Worm (Caenorhabditis elegans): ENCODE measurements around the gene C05G5.1.
A peak's percentile ranks its signal among the peaks of the same experiment; 100 is the strongest.

Gene C05G5.1

ce11 chrX:14731828-14732331 lies 8.0 kb downstream of the C05G5.1 start, which contains the start of gene F33C8.4:
Gene F33C8.4 (plus strand): TSS chrX:14732281.
- TF ChIP-seq unc-130 (tag; optimal IDR thresholded peaks at IDR 0.05) (peak; percentile 29), nhr-20 (tag; optimal IDR thresholded peaks at IDR 0.05) (no peak), ceh-8 (GFP tag; optimal IDR thresholded peaks at IDR 0.05) (no peak), fkh-4 (tag; optimal IDR thresholded peaks at IDR 0.05; ENCODE audit: borderline replicate concordance) (peak; percentile 18), nhr-71 (tag; optimal IDR thresholded peaks at IDR 0.05) (peak; percentile 41), mdl-1 (tag; optimal IDR thresholded peaks at IDR 0.05) (peak in 1 of 2 experiments; percentile 8), unc-62 (GFP tag; optimal IDR thresholded peaks at IDR 0.05) (no peak), pax-3 (tag; optimal IDR thresholded peaks at IDR 0.05) (no peak), elt-2 (tag; optimal IDR thresholded peaks at IDR 0.05) (no peak), lin-39 (tag; optimal IDR thresholded peaks at IDR 0.05) (no peak), ztf-4 (tag; optimal IDR thresholded peaks at IDR 0.05) (no peak), snu-23 (GFP tag; optimal IDR thresholded peaks at IDR 0.05) (peak; percentile 7), sup-37 (GFP tag; optimal IDR thresholded peaks at IDR 0.05) (no peak), aha-1 (tag; optimal IDR thresholded peaks at IDR 0.05) (no peak), pag-3 (tag; optimal IDR thresholded peaks at IDR 0.05; ENCODE audit: borderline replicate concordance, insufficient read depth) (peak; percentile 43), lin-14 (GFP tag; optimal IDR thresholded peaks at IDR 0.05) (peak; percentile 70), rnt-1 (tag; optimal IDR thresholded peaks at IDR 0.05) (peak; percentile 38), dsc-1 (tag; optimal IDR thresholded peaks at IDR 0.05) (peak; percentile 83), irx-1 (tag; optimal IDR thresholded peaks at IDR 0.05) (no peak)

- no peak for TF ChIP-seq nhr-19 (GFP tag; conservative IDR thresholded peaks at IDR 0.05)
- TF ChIP-seq dsc-1 (tag; optimal IDR thresholded peaks at IDR 0.05) = peak; percentile 33
- no peak for TF ChIP-seq aha-1 (tag; optimal IDR thresholded peaks at IDR 0.05)
- peak; percentile 51 for TF ChIP-seq rnt-1 (tag; optimal IDR thresholded peaks at IDR 0.05)
- no peak for TF ChIP-seq fkh-8 (tag; optimal IDR thresholded peaks at IDR 0.05)
- TF ChIP-seq pag-3 (tag; optimal IDR thresholded peaks at IDR 0.05; ENCODE audit: borderline replicate concordance, insufficient read depth) = peak; percentile 75
- no peak for TF ChIP-seq grh-1 (GFP tag; IDR thresholded peaks at IDR 0.05)
- TF ChIP-seq sup-37 (GFP tag; optimal IDR thresholded peaks at IDR 0.05) = no peak
- no peak for TF ChIP-seq efl-1 (optimal IDR thresholded peaks at IDR 0.05)
- peak in 1 of 2 experiments; percentile 42 for TF ChIP-seq efl-1 (GFP tag; optimal IDR thresholded peaks at IDR 0.05 in 1 of 2)
- TF ChIP-seq lin-13 (GFP tag; optimal IDR thresholded peaks at IDR 0.05) = no peak
- TF ChIP-seq lin-14 (GFP tag; optimal IDR thresholded peaks at IDR 0.05) = peak; percentile 50
These were observed 10.6 kb downstream of the C05G5.1 start, which contains the start of gene tsp-8 for ce11 chrX:14729319-14729718. Gene tsp-8 (minus strand): TSS chrX:14729503.

- no peak for TF ChIP-seq ceh-8 (GFP tag; optimal IDR thresholded peaks at IDR 0.05)
- no peak for TF ChIP-seq egl-13 (tag; optimal IDR thresholded peaks at IDR 0.05)
- TF ChIP-seq unc-86 (tag; optimal IDR thresholded peaks at IDR 0.05) = no peak
- TF ChIP-seq ama-1 (optimal IDR thresholded peaks at IDR 0.05) = no peak
- TF ChIP-seq nhr-85 (tag) = no peak
- TF ChIP-seq nhr-90 (tag; optimal IDR thresholded peaks at IDR 0.05; ENCODE audit: poor library complexity) = no peak
- TF ChIP-seq ztf-11 (tag; optimal IDR thresholded peaks at IDR 0.05) = no peak
- no peak for TF ChIP-seq xbp-1 (tag; optimal IDR thresholded peaks at IDR 0.05)
- TF ChIP-seq nhr-11 (tag; optimal IDR thresholded peaks at IDR 0.05) = no peak
- no peak for TF ChIP-seq C04F5.9 (tag; optimal IDR thresholded peaks at IDR 0.05)
- no peak for TF ChIP-seq mef-2 (tag; optimal IDR thresholded peaks at IDR 0.05)
- TF ChIP-seq hpl-2 (GFP tag; optimal IDR thresholded peaks at IDR 0.05) = no peak
- no peak for TF ChIP-seq vab-15 (tag; optimal IDR thresholded peaks at IDR 0.05)
- TF ChIP-seq sox-4 (tag; optimal IDR thresholded peaks at IDR 0.05) = no peak
- no peak for TF ChIP-seq ces-1 (GFP tag; optimal IDR thresholded peaks at IDR 0.05)
- no peak for TF ChIP-seq rnt-1 (tag; optimal IDR thresholded peaks at IDR 0.05)
- no peak for TF ChIP-seq hlh-4 (tag; optimal IDR thresholded peaks at IDR 0.05)
- no peak for TF ChIP-seq zip-4 (GFP tag; optimal IDR thresholded peaks at IDR 0.05)
These were observed 15.0 kb downstream of the C05G5.1 start for ce11 chrX:14724935-14725334.

All from whole organism, L1 larva.